Fruit fly (Drosophila melanogaster) whole organism, embryonic: ENCODE measurements around the gene CG12182.
A peak's percentile ranks its signal among the peaks of the same experiment; 100 is the strongest.

ENCODE experiments used
- Atf6 ChIP-seq: fragments of 200-800 bp; sonication (Bioruptor generic); IDR thresholded peaks from 2 replicates; pipeline ENCODE4 v1.3.6; 2022; ENCODE audit warnings: missing biosample characterization, missing genetic modification characterization
- CG10147 ChIP-seq: fragments of 200-800 bp; sonication (Bioruptor generic); optimal IDR thresholded peaks from 2 replicates; lab custom pipeline; 2019; ENCODE audit warnings: missing biosample characterization, mild to moderate bottlenecking, missing genetic modification characterization, moderate library complexity
- CG10565 ChIP-seq: fragments of 200-800 bp; sonication (Bioruptor generic); optimal IDR thresholded peaks from 3 replicates; lab custom pipeline; 2016; ENCODE audit warnings: missing biosample characterization, mild to moderate bottlenecking, missing genetic modification characterization
- CG12769 ChIP-seq: fragments of 200-800 bp; sonication (Bioruptor generic); optimal IDR thresholded peaks from 2 replicates; lab custom pipeline; 2019; ENCODE audit warnings: missing biosample characterization, mild to moderate bottlenecking, missing genetic modification characterization, moderate library complexity
- CG14050 ChIP-seq: fragments of 200-800 bp; sonication (Bioruptor generic); IDR thresholded peaks from 3 replicates; pipeline ENCODE4 v1.3.6; 2022; ENCODE audit warnings: missing biosample characterization, missing genetic modification characterization
- CG14965 ChIP-seq: fragments of 200-800 bp; sonication (Bioruptor generic); optimal IDR thresholded peaks from 2 replicates; lab custom pipeline; 2016; ENCODE audit warnings: missing biosample characterization, missing genetic modification characterization, borderline replicate concordance
- CG16779 ChIP-seq: fragments of 200-800 bp; sonication (Bioruptor generic); IDR thresholded peaks from 2 replicates; pipeline ENCODE4 v1.3.6; 2022; ENCODE audit warnings: missing biosample characterization, missing genetic modification characterization
- CG17359 ChIP-seq: fragments of 200-800 bp; sonication (Bioruptor generic); optimal IDR thresholded peaks from 3 replicates; lab custom pipeline; 2018; ENCODE audit warnings: missing biosample characterization, mild to moderate bottlenecking, missing genetic modification characterization, moderate library complexity
- CG18476 ChIP-seq: fragments of 200-800 bp; sonication (Bioruptor generic); optimal IDR thresholded peaks from 2 replicates; lab custom pipeline; 2016; ENCODE audit warnings: missing biosample characterization, mild to moderate bottlenecking, missing genetic modification characterization
- CG2678 ChIP-seq: fragments of 200-800 bp; sonication (Bioruptor generic); optimal IDR thresholded peaks from 3 replicates; lab custom pipeline; 2019; ENCODE audit warnings: missing biosample characterization, mild to moderate bottlenecking, missing genetic modification characterization, moderate library complexity
- CG3281 ChIP-seq: fragments of 200-800 bp; sonication (Bioruptor generic); optimal IDR thresholded peaks from 3 replicates; lab custom pipeline; 2017; ENCODE audit warnings: missing biosample characterization, mild to moderate bottlenecking, missing genetic modification characterization
- CG4360 ChIP-seq: fragments of 200-800 bp; sonication (Bioruptor generic); IDR thresholded peaks from 2 replicates; pipeline ENCODE4 v1.3.6; 2022; ENCODE audit warnings: missing biosample characterization, missing genetic modification characterization
- CG4820 ChIP-seq: fragments of 200-800 bp; sonication (Bioruptor generic); optimal IDR thresholded peaks from 3 replicates; lab custom pipeline; 2016; ENCODE audit warnings: missing biosample characterization, missing genetic modification characterization
- CG8290 ChIP-seq, 3 experiments: fragments of 200-800 bp; sonication (Bioruptor generic); optimal IDR thresholded peaks; 2 replicates each; lab custom pipeline; 2016 to 2019; ENCODE audit warnings: missing biosample characterization in 3 of 3, missing genetic modification characterization in 3 of 3, mild to moderate bottlenecking in 2 of 3, moderate library complexity in 1 of 3
- CG8388 ChIP-seq: fragments of 200-800 bp; sonication (Bioruptor generic); optimal IDR thresholded peaks from 2 replicates; lab custom pipeline; 2019; ENCODE audit warnings: missing biosample characterization, mild to moderate bottlenecking, missing genetic modification characterization, moderate library complexity
- D19A ChIP-seq: fragments of 200-800 bp; optimal IDR thresholded peaks from 3 replicates; lab custom pipeline; 2019; ENCODE audit warnings: missing biosample characterization, mild to moderate bottlenecking, missing genetic modification characterization, moderate library complexity
- Deaf1 ChIP-seq: fragments of 200-800 bp; optimal IDR thresholded peaks from 3 replicates; lab custom pipeline; 2019; ENCODE audit warnings: missing biosample characterization, mild to moderate bottlenecking, missing genetic modification characterization, moderate library complexity
- Dp ChIP-seq: fragments of 200-800 bp; sonication (Bioruptor generic); optimal IDR thresholded peaks from 2 replicates; lab custom pipeline; 2018; ENCODE audit warnings: missing biosample characterization, mild to moderate bottlenecking, missing genetic modification characterization, moderate library complexity
- Fer3 ChIP-seq: fragments of 200-800 bp; sonication (Bioruptor generic); optimal IDR thresholded peaks from 2 replicates; lab custom pipeline; 2018; ENCODE audit warnings: missing biosample characterization, mild to moderate bottlenecking, missing genetic modification characterization, moderate library complexity
- Med ChIP-seq: fragments of 200-800 bp; sonication (Bioruptor generic); peaks from one replicate; lab custom pipeline; 2016; ENCODE audit warnings: missing biosample characterization, missing genetic modification characterization, mild to moderate bottlenecking, inconsistent platforms, moderate library complexity
- NFAT ChIP-seq: fragments of 200-800 bp; sonication (Bioruptor generic); IDR thresholded peaks from 2 replicates; pipeline ENCODE4 v1.3.6; 2022; ENCODE audit warnings: missing biosample characterization, missing genetic modification characterization
- NfI ChIP-seq: fragments of 200-800 bp; sonication (Bioruptor generic); optimal IDR thresholded peaks from 3 replicates; lab custom pipeline; 2018; ENCODE audit warnings: missing biosample characterization, mild to moderate bottlenecking, missing genetic modification characterization, moderate library complexity
- Sry-δ ChIP-seq: fragments of 200-800 bp; sonication (Bioruptor generic); optimal IDR thresholded peaks from 2 replicates; lab custom pipeline; 2016; ENCODE audit warnings: missing biosample characterization, missing genetic modification characterization
- Xrp1 ChIP-seq: fragments of 200-800 bp; sonication (Bioruptor generic); IDR thresholded peaks from 2 replicates; pipeline ENCODE4 v1.3.6; 2022; ENCODE audit warnings: missing biosample characterization, missing genetic modification characterization
- chinmo ChIP-seq: fragments of 200-800 bp; sonication (Bioruptor generic); IDR thresholded peaks from 4 replicates; pipeline ENCODE4 v1.3.6; 2022; ENCODE audit warnings: missing biosample characterization, missing genetic modification characterization; ENCODE audit not compliant: partially characterized antibody
- ci ChIP-seq: fragments of 200-800 bp; sonication (Bioruptor generic); IDR thresholded peaks from 3 replicates; pipeline ENCODE4 v1.3.6; 2022; ENCODE audit warnings: missing biosample characterization, missing genetic modification characterization
- dysf ChIP-seq: fragments of 200-800 bp; sonication (Bioruptor generic); IDR thresholded peaks from 3 replicates; pipeline ENCODE4 v1.3.6; 2022; ENCODE audit warnings: missing biosample characterization, missing genetic modification characterization
- emc ChIP-seq: fragments of 200-800 bp; sonication (Bioruptor generic); optimal IDR thresholded peaks from 2 replicates; lab custom pipeline; 2016; ENCODE audit warnings: missing biosample characterization, missing genetic modification characterization
- gcm2 ChIP-seq: fragments of 200-800 bp; sonication (Bioruptor generic); optimal IDR thresholded peaks from 2 replicates; lab custom pipeline; 2016; ENCODE audit warnings: missing biosample characterization, missing genetic modification characterization
- ind ChIP-seq: fragments of 200-800 bp; sonication (Bioruptor generic); optimal IDR thresholded peaks from 3 replicates; lab custom pipeline; 2016; ENCODE audit warnings: missing biosample characterization, missing genetic modification characterization
- kay ChIP-seq: fragments of 200-800 bp; sonication (Bioruptor generic); optimal IDR thresholded peaks from 2 replicates; lab custom pipeline; 2016; ENCODE audit warnings: missing biosample characterization, missing genetic modification characterization
- lab ChIP-seq: fragments of 200-800 bp; sonication (Bioruptor generic); optimal IDR thresholded peaks from 3 replicates; lab custom pipeline; 2017; ENCODE audit warnings: missing biosample characterization, missing genetic modification characterization, mild to moderate bottlenecking, moderate library complexity, missing genetic modification reagents
- lilli ChIP-seq: fragments of 200-800 bp; sonication (Bioruptor generic); optimal IDR thresholded peaks from 3 replicates; lab custom pipeline; 2016; ENCODE audit warnings: missing biosample characterization, missing genetic modification characterization
- lmd ChIP-seq: fragments of 200-800 bp; sonication (Bioruptor generic); IDR thresholded peaks from 2 replicates; pipeline ENCODE4 v1.3.6; 2022; ENCODE audit warnings: missing biosample characterization, missing genetic modification characterization
- lov ChIP-seq, 2 experiments: fragments of 200-800 bp in 1 of 2; fragments of >200 bp in 1 of 2; sonication (Bioruptor generic) in 1 of 2; IDR thresholded peaks in 1 of 2; optimal IDR thresholded peaks in 1 of 2; 2 replicates in 1 of 2; 3 replicates in 1 of 2; pipeline versions ENCODE4 v1.3.6 to Lab custom; 2017 to 2022; ENCODE audit warnings: missing biosample characterization in 1 of 2, missing genetic modification characterization in 1 of 2
- pan ChIP-seq, 4 experiments: fragments of >200 bp in 3 of 4; fragments of 200-800 bp in 1 of 4; sonication (Bioruptor generic) in 1 of 4; optimal IDR thresholded peaks in 3 of 4; IDR thresholded peaks in 1 of 4; 2 replicates each; pipeline versions ENCODE4 v1.3.6 to Lab custom; 2017 to 2022; ENCODE audit warnings: missing biosample characterization in 2 of 4, missing genetic modification characterization in 2 of 4, mixed read lengths in 1 of 4
- pita ChIP-seq: fragments of 200-800 bp; sonication (Bioruptor generic); optimal IDR thresholded peaks from 2 replicates; lab custom pipeline; 2017; ENCODE audit warnings: missing biosample characterization, mild to moderate bottlenecking, missing genetic modification characterization
- rib ChIP-seq: fragments of 200-800 bp; sonication (Bioruptor generic); IDR thresholded peaks from 2 replicates; pipeline ENCODE4 v1.3.6; 2022; ENCODE audit warnings: missing biosample characterization, missing genetic modification characterization
- sd ChIP-seq: fragments of 200-800 bp; sonication (Bioruptor generic); optimal IDR thresholded peaks from 3 replicates; lab custom pipeline; 2018; ENCODE audit warnings: missing biosample characterization, mild to moderate bottlenecking, missing genetic modification characterization, moderate library complexity
- sens ChIP-seq: fragments of 200-800 bp; sonication (Bioruptor generic); peaks from one replicate; lab custom pipeline; 2016; ENCODE audit warnings: missing biosample characterization, missing genetic modification characterization
- so ChIP-seq: fragments of 200-800 bp; sonication (Bioruptor generic); IDR thresholded peaks from 3 replicates; pipeline ENCODE4 v1.3.6; 2022; ENCODE audit warnings: missing biosample characterization, missing genetic modification characterization
- tgo ChIP-seq: fragments of 200-800 bp; sonication (Bioruptor generic); IDR thresholded peaks from 3 replicates; pipeline ENCODE4 v1.3.6; 2022; ENCODE audit warnings: missing biosample characterization, missing genetic modification characterization
- trem ChIP-seq: fragments of 200-800 bp; optimal IDR thresholded peaks from 3 replicates; lab custom pipeline; 2019; ENCODE audit warnings: missing biosample characterization, mild to moderate bottlenecking, missing genetic modification characterization, moderate library complexity
- wor ChIP-seq: fragments of 200-800 bp; sonication (Bioruptor generic); IDR thresholded peaks from 2 replicates; pipeline ENCODE4 v1.3.6; 2022; ENCODE audit warnings: missing biosample characterization, missing genetic modification characterization

The CG12182 gene

DNA sequence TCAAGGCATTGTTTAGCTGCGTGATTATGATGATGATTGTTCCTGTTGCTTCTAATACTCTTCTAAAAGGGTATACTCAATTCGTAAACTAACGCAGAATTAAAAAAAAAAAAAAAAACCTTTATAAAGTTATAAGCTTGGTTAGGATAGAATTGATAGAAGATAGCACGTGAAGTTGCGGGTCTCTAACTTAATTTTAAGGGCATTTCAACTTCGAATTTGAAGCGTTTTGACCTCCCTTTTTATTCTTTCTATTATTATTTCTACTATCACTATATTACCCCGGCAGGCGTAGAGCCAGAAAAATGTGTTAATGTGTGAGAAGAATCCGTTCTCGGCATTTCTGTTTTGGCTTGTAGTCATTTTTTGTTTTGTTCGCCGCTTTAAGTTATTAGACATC is 20.6 kb downstream of the CG12182 start (continued):
- peak; percentile 53; the same call in 1 of the 2 replicates for TF ChIP-seq wor (GFP tag; lab: Robert Waterston, UW)
- 0 out of 3 replicates have a peak, but pooled peaks have one; percentile 26 for TF ChIP-seq CG14050 (GFP tag; lab: Robert Waterston, UW)
- TF ChIP-seq Deaf1 (tag; lab: Kevin White, UChicago), result peak; percentile 31

DNA sequence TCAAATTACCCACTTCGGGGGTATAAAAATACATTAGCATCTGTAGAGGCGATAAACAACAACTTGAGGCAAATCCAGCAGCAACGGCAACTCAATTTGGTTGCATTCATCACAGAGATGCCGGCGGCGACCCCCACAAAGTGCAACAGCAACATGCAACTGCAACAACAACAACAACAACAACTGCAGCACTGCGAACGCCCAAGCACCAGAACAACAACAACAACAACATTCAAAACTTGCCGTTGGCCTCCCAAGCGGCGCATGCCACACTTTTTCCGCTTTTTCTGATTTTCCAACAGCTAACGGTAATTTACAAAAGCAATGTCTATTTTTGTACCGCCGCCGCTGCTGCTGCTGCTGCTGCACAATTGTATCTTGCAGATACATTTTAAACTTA is 21.1 kb downstream of the CG12182 start:
- no peak for TF ChIP-seq CG8290 (GFP tag; optimal IDR thresholded peaks at IDR 0.05; lab: Kevin White, UChicago)
- no peak for TF ChIP-seq CG8290 (tag; optimal IDR thresholded peaks at IDR 0.05; lab: Kevin White, UChicago)
- peak; percentile 91 for TF ChIP-seq CG4360
- TF ChIP-seq, all 482 proteins: peak for 1

DNA sequence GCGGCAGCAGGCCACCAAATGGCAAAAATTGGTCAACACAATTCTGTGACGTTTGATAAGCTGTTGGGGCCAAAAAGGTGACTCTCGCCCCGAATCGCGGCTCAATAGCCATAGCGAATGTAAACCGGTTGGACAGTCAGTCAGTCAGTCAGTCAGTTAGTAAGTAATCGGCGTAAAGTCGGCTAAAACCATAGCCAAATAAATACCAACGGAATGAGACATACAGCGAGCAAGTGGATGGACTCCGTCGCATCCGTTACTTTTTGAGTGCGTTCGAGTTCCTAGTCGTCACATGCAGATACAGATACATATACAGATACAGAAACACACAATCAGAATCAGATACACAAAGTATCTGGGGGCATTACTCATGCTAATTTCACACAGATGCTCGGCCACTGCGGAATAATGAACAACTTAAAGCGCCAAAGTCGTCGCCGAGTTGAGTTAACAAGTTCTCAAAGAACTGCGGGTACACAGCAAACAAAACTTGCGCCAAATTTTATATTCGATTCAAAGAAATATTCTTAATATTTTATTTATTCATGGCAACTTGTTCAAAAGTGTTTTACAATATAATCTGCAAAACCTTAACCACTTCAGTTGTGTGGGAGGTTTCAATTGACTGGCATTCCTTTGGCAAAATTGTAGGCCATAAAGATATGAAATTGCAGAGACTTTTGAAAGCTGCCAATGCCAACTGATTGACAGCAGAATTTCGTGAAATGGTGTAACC is 22.1 kb downstream of the CG12182 start:
- TF ChIP-seq Med (peak; percentile 59), CG12769 (tag; lab: Kevin White, UChicago) (peak; percentile 0), CG16779 (GFP tag; lab: Robert Waterston, UW) (0 out of 2 replicates have a peak, but pooled peaks have one; percentile 27), sd (peak; percentile 69), Xrp1 (GFP tag; lab: Robert Waterston, UW) (0 out of 2 replicates have a peak, but pooled peaks have one; percentile 12), NfI (no peak), rib (GFP tag; lab: Robert Waterston, UW) (0 out of 2 replicates have a peak, but pooled peaks have one; percentile 14), ci (0 out of 3 replicates have a peak, but pooled peaks have one; percentile 23), Atf6 (no peak), Dp (GFP tag; lab: Kevin White, UChicago) (no peak), emc (GFP tag; lab: Kevin White, UChicago) (no peak), sens (GFP tag; lab: Kevin White, UChicago) (peak; percentile 52), lilli (GFP tag; lab: Kevin White, UChicago) (peak; percentile 15), CG8388 (no peak), pan (optimal IDR thresholded peaks at IDR 0.05; lab: Kevin White, UChicago) (no peak), pan (GFP tag; optimal IDR thresholded peaks at IDR 0.05 in 1 of 2, IDR thresholded peaks at IDR 0.05 in 1 of 2) (peak in 1 of 2 experiments; percentile 24), chinmo (GFP tag; lab: Robert Waterston, UW) (peak; percentile 85; the same call in 3 of the 4 replicates), pita (GFP tag; lab: Kevin White, UChicago) (no peak), lab (peak; percentile 29), Sry-δ (GFP tag; lab: Kevin White, UChicago) (no peak)
- TF ChIP-seq, all 482 proteins: peak for 12

DNA sequence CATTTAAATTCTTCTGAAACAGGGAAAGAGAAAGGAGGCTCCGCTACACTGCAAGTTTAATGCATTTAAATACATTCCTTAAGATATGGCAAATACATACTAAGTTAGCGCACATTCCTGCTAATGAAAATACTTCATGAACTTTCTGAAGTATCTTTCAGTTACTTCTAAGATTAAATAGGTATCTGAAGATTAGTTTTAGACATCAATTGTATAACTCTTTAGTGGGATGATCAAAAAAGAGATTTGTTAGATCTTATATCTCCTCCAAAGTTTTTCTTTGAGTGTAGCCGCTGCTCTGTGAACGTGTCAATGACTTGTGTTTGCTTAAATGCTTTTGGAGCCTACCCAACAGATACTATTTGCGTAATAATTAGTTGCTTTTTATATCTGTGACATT is 24.1 kb downstream of the CG12182 start:
- TF ChIP-seq so (GFP tag; lab: Robert Waterston, UW) (no peak), Fer3 (tag; lab: Kevin White, UChicago) (peak; percentile 26), trem (tag; lab: Kevin White, UChicago) (no peak), lmd (GFP tag; lab: Robert Waterston, UW) (0 out of 2 replicates have a peak, but pooled peaks have one; percentile 25), CG2678 (tag; lab: Kevin White, UChicago) (peak; percentile 63), CG10565 (GFP tag; lab: Kevin White, UChicago) (no peak), lov (optimal IDR thresholded peaks at IDR 0.05; lab: Kevin White, UChicago) (no peak), lov (GFP tag; IDR thresholded peaks at IDR 0.05; lab: Robert Waterston, UW) (no peak), NFAT (GFP tag; lab: Robert Waterston, UW) (no peak), CG10147 (peak; percentile 4), CG4820 (GFP tag; lab: Kevin White, UChicago) (peak; percentile 3), kay (peak; percentile 18), tgo (GFP tag; lab: Robert Waterston, UW) (no peak), dysf (0 out of 3 replicates have a peak, but pooled peaks have one; percentile 5), CG17359 (tag; lab: Kevin White, UChicago) (peak; percentile 37), CG3281 (GFP tag; lab: Kevin White, UChicago) (peak; percentile 30), D19A (peak; percentile 23), CG18476 (GFP tag; lab: Kevin White, UChicago) (no peak), ind (GFP tag; lab: Kevin White, UChicago) (peak; percentile 16), Sry-δ (GFP tag; lab: Kevin White, UChicago) (peak; percentile 12), gcm2 (GFP tag; lab: Kevin White, UChicago) (no peak), CG14965 (GFP tag; lab: Kevin White, UChicago) (no peak)
